Fruit fly (Drosophila melanogaster): ENCODE data around the gene Lsd-2.
A peak's percentile ranks its signal among the peaks of the same experiment; 100 is the strongest.

- TF ChIP-seq CG7045 (GFP tag; optimal IDR thresholded peaks at IDR 0.05) (peak; percentile 89), Hr96 (GFP tag; optimal IDR thresholded peaks at IDR 0.05) (peak; percentile 83), CG7101 (tag; optimal IDR thresholded peaks at IDR 0.05) (peak; percentile 95), CG14711 (tag; optimal IDR thresholded peaks at IDR 0.05) (peak; percentile 91), CG12768 (GFP tag; optimal IDR thresholded peaks at IDR 0.05) (peak; percentile 98), pad (GFP tag; optimal IDR thresholded peaks at IDR 0.05) (peak; percentile 82), CG5204 (GFP tag; optimal IDR thresholded peaks at IDR 0.05) (peak; percentile 66), kay (GFP tag; ENCODE audit: borderline replicate concordance) (peak; percentile 95), toe (GFP tag; optimal IDR thresholded peaks at IDR 0.05) (peak; percentile 64), cnc (optimal IDR thresholded peaks at IDR 0.05) (no peak), tj (GFP tag; optimal IDR thresholded peaks at IDR 0.05) (peak; percentile 88), CG11617 (GFP tag; optimal IDR thresholded peaks at IDR 0.05) (peak; percentile 90), bab1 (GFP tag; optimal IDR thresholded peaks at IDR 0.05) (peak; percentile 98), Mnt (GFP tag; optimal IDR thresholded peaks at IDR 0.05) (peak; percentile 84)
These were observed 6.6 kb downstream of the Lsd-2 start for dm6 chrX:15069417-15069896.
